Worm (Caenorhabditis elegans) whole organism, L3 larva: ENCODE data around the gene K09B11.5.

Source experiments
- elt-3 ChIP-seq, 3 experiments: fragments of 150-350 bp in 1 of 3; sonication (generic microtip) in 2 of 3; optimal IDR thresholded peaks; 2 replicates in 2 of 3; 4 replicates in 1 of 3; lab custom pipeline; 2014 to 2017; ENCODE audit warnings: missing biosample characterization in 3 of 3, missing genetic modification characterization in 3 of 3
- hmg-11 ChIP-seq: sonication (generic microtip); optimal IDR thresholded peaks from 2 replicates; lab custom pipeline; 2016; ENCODE audit warnings: missing genetic modification characterization, missing compliant biosample characterization
- jun-1 ChIP-seq: fragments of 150-350 bp; optimal IDR thresholded peaks from 2 replicates; lab custom pipeline; 2014; ENCODE audit warnings: missing biosample characterization, missing genetic modification reagents, missing genetic modification characterization
- nhr-23 ChIP-seq: fragments of 150-350 bp; optimal IDR thresholded peaks from 2 replicates; lab custom pipeline; 2014; ENCODE audit warnings: missing biosample characterization, missing genetic modification reagents, missing genetic modification characterization
- nhr-76 ChIP-seq: fragments of 150-350 bp; sonication (generic microtip); optimal IDR thresholded peaks from 5 replicates; lab custom pipeline; 2014; ENCODE audit warnings: missing biosample characterization, missing genetic modification characterization
- sea-2 ChIP-seq: fragments of 150-350 bp; sonication (generic microtip); optimal IDR thresholded peaks from 4 replicates; lab custom pipeline; 2014; ENCODE audit warnings: missing biosample characterization, missing genetic modification reagents, missing genetic modification characterization
- skn-1 ChIP-seq: fragments of 150-350 bp; optimal IDR thresholded peaks from 2 replicates; lab custom pipeline; 2014; ENCODE audit warnings: missing biosample characterization, missing genetic modification characterization
- snpc-4 ChIP-seq: fragments of 150-350 bp; optimal IDR thresholded peaks from 2 replicates; lab custom pipeline; 2014; ENCODE audit warnings: missing biosample characterization, missing genetic modification characterization
- unc-39 ChIP-seq: sonication (generic microtip); optimal IDR thresholded peaks from 4 replicates; lab custom pipeline; 2017; ENCODE audit warnings: missing biosample characterization, missing genetic modification characterization
- unc-62 ChIP-seq: fragments of 150-350 bp; sonication (generic microtip); optimal IDR thresholded peaks from 4 replicates; lab custom pipeline; 2014; ENCODE audit warnings: missing biosample characterization, missing genetic modification reagents, missing genetic modification characterization

DNA sequence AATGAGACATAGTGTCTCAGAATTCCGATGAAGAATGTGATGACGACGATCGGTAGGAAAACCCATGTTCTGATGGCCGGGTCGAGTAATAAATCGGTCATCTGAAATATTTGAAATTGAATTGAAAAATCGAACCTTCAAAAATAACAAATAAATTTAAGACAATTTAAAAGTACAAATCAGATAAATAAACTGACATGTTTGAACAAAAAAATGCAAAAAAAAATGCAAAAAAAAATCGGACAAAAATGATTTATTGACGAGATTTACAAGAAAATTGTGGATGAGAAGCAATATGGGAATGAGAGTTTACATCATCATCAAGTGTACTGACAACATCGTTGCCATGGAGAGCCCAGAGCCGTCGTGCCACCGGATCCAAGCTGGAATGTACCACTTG lies 52.0 kb downstream of the K09B11.5 start, which contains the start of gene emc-3:
- TF ChIP-seq hmg-11 (tag; lab: Kevin White, UChicago) = no peak
- TF ChIP-seq jun-1 (tag; lab: Kevin White, UChicago) = no peak
- TF ChIP-seq sea-2 (GFP tag; lab: Kevin White, UChicago) = no peak
- TF ChIP-seq unc-62 (GFP tag; lab: Kevin White, UChicago) = no peak
- no peak for TF ChIP-seq skn-1 (tag; lab: Kevin White, UChicago)
- TF ChIP-seq snpc-4 = no peak
- TF ChIP-seq nhr-23 (tag; lab: Kevin White, UChicago) = no peak
- TF ChIP-seq nhr-76 = no peak
- TF ChIP-seq elt-3 (tag; optimal IDR thresholded peaks at IDR 0.05; lab: Kevin White, UChicago) = no peak
- TF ChIP-seq unc-39 (tag; lab: Kevin White, UChicago) = no peak
